Fruit fly (Drosophila melanogaster): ENCODE data around the gene sun.
A peak's percentile ranks its signal among the peaks of the same experiment; 100 is the strongest.

The sun gene

dm6 chrX:15866032-15866431 is 17.0 kb upstream of the sun start:
- no peak for TF ChIP-seq noc (tag; optimal IDR thresholded peaks at IDR 0.05)

- no peak for TF ChIP-seq noc (tag; optimal IDR thresholded peaks at IDR 0.05)
These were observed 11.4 kb upstream of the sun start for dm6 chrX:15860479-15860878.

dm6 chrX:15859869-15860268 is 10.8 kb upstream of the sun start, which contains the start of gene Gbeta13F:
Gene Gbeta13F (plus strand): TSS chrX:15860115.
- TF ChIP-seq noc (tag; optimal IDR thresholded peaks at IDR 0.05), result no peak

dm6 chrX:15859387-15859786 is 10.3 kb upstream of the sun start, which contains the start of gene AlkB:
Gene AlkB (minus strand): TSS chrX:15859487.
- no peak for TF ChIP-seq noc (tag; optimal IDR thresholded peaks at IDR 0.05)

dm6 chrX:15857601-15858284 is 8.7 kb upstream of the sun start, which contains the start of the genes CG46440 and Myb:
Gene CG46440 (minus strand): TSS chrX:15857823.
Gene Myb (minus strand): TSS chrX:15857823.
- no peak for TF ChIP-seq noc (tag; optimal IDR thresholded peaks at IDR 0.05)

dm6 chrX:15852815-15853542 is 3.9 kb upstream of the sun start, which contains the start of the genes UBL3 and CG15914:
Gene UBL3 (minus strand): TSS chrX:15853175.
Gene CG15914 (plus strand): TSS chrX:15853421.
- TF ChIP-seq noc (tag; optimal IDR thresholded peaks at IDR 0.05), result peak; percentile 42

dm6 chrX:15844139-15844538 is 4.9 kb downstream of the sun start, which contains the start of the genes ArgRS and CG8578:
Gene ArgRS (minus strand): TSS chrX:15844145.
Gene CG8578 (plus strand): TSS chrX:15844476.
- TF ChIP-seq noc (tag; optimal IDR thresholded peaks at IDR 0.05), result peak; percentile 74

- no peak for TF ChIP-seq noc (tag; optimal IDR thresholded peaks at IDR 0.05)
These were observed 7.7 kb downstream of the sun start for dm6 chrX:15841346-15841745.

- TF ChIP-seq noc (tag; optimal IDR thresholded peaks at IDR 0.05), result no peak
These were observed 9.1 kb downstream of the sun start for dm6 chrX:15840003-15840402.

- no peak for TF ChIP-seq noc (tag; optimal IDR thresholded peaks at IDR 0.05)
These were observed 11.5 kb downstream of the sun start, which contains the start of gene CG8565 for dm6 chrX:15837530-15837929. Gene CG8565 (plus strand): TSS chrX:15837830.

dm6 chrX:15835393-15835792 is 13.7 kb downstream of the sun start, which contains the start of gene Chc:
Gene Chc (minus strand): TSS chrX:15835490.
- TF ChIP-seq noc (tag; optimal IDR thresholded peaks at IDR 0.05), result no peak

- TF ChIP-seq noc (tag; optimal IDR thresholded peaks at IDR 0.05), result no peak
These were observed 14.3 kb downstream of the sun start for dm6 chrX:15834594-15835236.

dm6 chrX:15833957-15834356 is 15.1 kb downstream of the sun start:
- TF ChIP-seq noc (tag; optimal IDR thresholded peaks at IDR 0.05), result no peak

dm6 chrX:15822363-15822762 is 26.7 kb downstream of the sun start:
- TF ChIP-seq noc (tag; optimal IDR thresholded peaks at IDR 0.05), result no peak

dm6 chrX:15818608-15819184 is 30.4 kb downstream of the sun start:
- TF ChIP-seq noc (tag; optimal IDR thresholded peaks at IDR 0.05), result no peak

dm6 chrX:15817823-15818222 is 31.2 kb downstream of the sun start:
- no peak for TF ChIP-seq noc (tag; optimal IDR thresholded peaks at IDR 0.05)

Measured in whole organism, larva.